Fruit fly (Drosophila melanogaster): Measurements from ENCODE around the gene CG43965.

Gene CG43965

dm6 chr3L:8698493-8699166 lies 26.9 kb downstream of the CG43965 start (continued):
- TF ChIP-seq fd102C (GFP tag; optimal IDR thresholded peaks at IDR 0.05): no peak
- no peak for TF ChIP-seq CG2116 (GFP tag; optimal IDR thresholded peaks at IDR 0.05)
- TF ChIP-seq sr (GFP tag; IDR thresholded peaks at IDR 0.05): no peak
- peak; percentile 22 for TF ChIP-seq CG13296 (GFP tag; optimal IDR thresholded peaks at IDR 0.05)
- TF ChIP-seq CG5953 (GFP tag; IDR thresholded peaks at IDR 0.05): no peak
- TF ChIP-seq Hey (tag; optimal IDR thresholded peaks at IDR 0.05): peak; percentile 72
- TF ChIP-seq CG15514 (GFP tag; optimal IDR thresholded peaks at IDR 0.05): peak; percentile 0
- TF ChIP-seq CG14441 (GFP tag; IDR thresholded peaks at IDR 0.05): peak; percentile 20; the same call in 1 of the 2 replicates
- TF ChIP-seq Rfx (GFP tag; IDR thresholded peaks at IDR 0.05): no peak
- TF ChIP-seq lab (GFP tag; optimal IDR thresholded peaks at IDR 0.05): peak; percentile 80
- no peak for TF ChIP-seq CG14860 (GFP tag; IDR thresholded peaks at IDR 0.05; ENCODE audit: partially characterized antibody)
- peak; percentile 89 for TF ChIP-seq mirr (GFP tag; optimal IDR thresholded peaks at IDR 0.05)
- peak; percentile 66 for TF ChIP-seq Med (GFP tag)
- no peak for TF ChIP-seq disco-r (GFP tag; optimal IDR thresholded peaks at IDR 0.05)
- TF ChIP-seq GATAe (GFP tag; conservative IDR thresholded peaks at IDR 0.05): peak; percentile 56
- TF ChIP-seq esg (GFP tag; conservative IDR thresholded peaks at IDR 0.05): no peak
- TF ChIP-seq HHEX (GFP tag; optimal IDR thresholded peaks at IDR 0.05): no peak
- no peak for TF ChIP-seq tx (GFP tag; optimal IDR thresholded peaks at IDR 0.05)
- TF ChIP-seq Nf-YC (tag; optimal IDR thresholded peaks at IDR 0.05): peak; percentile 27
- peak; percentile 4 for TF ChIP-seq CG2678 (tag; optimal IDR thresholded peaks at IDR 0.05)
- TF ChIP-seq sug (tag; optimal IDR thresholded peaks at IDR 0.05): peak; percentile 99
- peak; percentile 41 for TF ChIP-seq sens (GFP tag)
- TF ChIP-seq Eip74EF (GFP tag; optimal IDR thresholded peaks at IDR 0.05): peak in 1 of 2 experiments; percentile 89
- no peak for TF ChIP-seq MTF-1 (GFP tag; optimal IDR thresholded peaks at IDR 0.05; ENCODE audit: borderline replicate concordance)
- TF ChIP-seq odd (GFP tag; optimal IDR thresholded peaks at IDR 0.05): peak; percentile 36
- no peak for TF ChIP-seq CG6272 (GFP tag; IDR thresholded peaks at IDR 0.05)
- no peak for TF ChIP-seq CG7839 (tag; optimal IDR thresholded peaks at IDR 0.05)
- TF ChIP-seq ranshi (GFP tag; IDR thresholded peaks at IDR 0.05): no peak; the same call in 1 of the 2 replicates
- TF ChIP-seq CG14965 (GFP tag; optimal IDR thresholded peaks at IDR 0.05; ENCODE audit: borderline replicate concordance): no peak
- no peak for TF ChIP-seq CG18619 (GFP tag; optimal IDR thresholded peaks at IDR 0.05)
- TF ChIP-seq CG7745 (tag; optimal IDR thresholded peaks at IDR 0.05): no peak
- TF ChIP-seq CG9932 (GFP tag; IDR thresholded peaks at IDR 0.05): 0 out of 2 replicates have a peak, but pooled peaks have one; percentile 14
- TF ChIP-seq CG33557 (GFP tag; optimal IDR thresholded peaks at IDR 0.05): no peak
- peak; percentile 95 for TF ChIP-seq grn (GFP tag; optimal IDR thresholded peaks at IDR 0.05)
- no peak for TF ChIP-seq CG1792 (GFP tag; optimal IDR thresholded peaks at IDR 0.05)
- TF ChIP-seq shn (GFP tag; optimal IDR thresholded peaks at IDR 0.05): no peak
- peak; percentile 85 for TF ChIP-seq CG34376 (GFP tag; optimal IDR thresholded peaks at IDR 0.05)
- TF ChIP-seq CG13424 (tag; optimal IDR thresholded peaks at IDR 0.05): no peak
- peak; percentile 40 for TF ChIP-seq CG6813 (GFP tag; optimal IDR thresholded peaks at IDR 0.05)
- TF ChIP-seq sna (GFP tag; IDR thresholded peaks at IDR 0.05; ENCODE audit: partially characterized antibody): no peak
- peak; percentile 56; the same call in 2 of the 3 replicates for TF ChIP-seq vnd (GFP tag; IDR thresholded peaks at IDR 0.05; ENCODE audit: partially characterized antibody)
- no peak for TF ChIP-seq CG13894 (tag; optimal IDR thresholded peaks at IDR 0.05)
- TF ChIP-seq CG8290 (GFP tag; optimal IDR thresholded peaks at IDR 0.05): no peak
- TF ChIP-seq CG8290 (tag; optimal IDR thresholded peaks at IDR 0.05): peak in 1 of 2 experiments; percentile 20
